Worm (Caenorhabditis elegans) whole organism, L3 larva: ENCODE results near the gene Y54G2A.26.

Source experiments
- R02D3.7 ChIP-seq: fragments of 150-350 bp; optimal IDR thresholded peaks from 2 replicates; lab custom pipeline; 2014; ENCODE audit warnings: missing biosample characterization, missing genetic modification characterization
- ZK546.5 ChIP-seq: sonication (generic microtip); optimal IDR thresholded peaks from 2 replicates; lab custom pipeline; 2017; ENCODE audit warnings: missing biosample characterization, missing genetic modification characterization
- ama-1 ChIP-seq: fragments of 150-350 bp; optimal IDR thresholded peaks from 2 replicates; lab custom pipeline; 2018
- ceh-28 ChIP-seq: fragments of 150-350 bp; optimal IDR thresholded peaks from 2 replicates; lab custom pipeline; 2014; ENCODE audit warnings: missing biosample characterization, missing genetic modification reagents, missing genetic modification characterization
- ceh-82 ChIP-seq: fragments of 150-350 bp; optimal IDR thresholded peaks from 2 replicates; lab custom pipeline; 2014; ENCODE audit warnings: missing biosample characterization, missing genetic modification characterization
- egl-5 ChIP-seq: fragments of 150-350 bp; optimal IDR thresholded peaks from 2 replicates; lab custom pipeline; 2017; ENCODE audit warnings: missing biosample characterization, missing genetic modification reagents, missing genetic modification characterization, inconsistent platforms
- elt-1 ChIP-seq: fragments of 150-350 bp; optimal IDR thresholded peaks from 2 replicates; lab custom pipeline; 2014; ENCODE audit warnings: missing biosample characterization, missing genetic modification characterization
- elt-2 ChIP-seq: sonication (generic microtip); optimal IDR thresholded peaks from 2 replicates; lab custom pipeline; 2016; ENCODE audit warnings: missing genetic modification reagents, mild to moderate bottlenecking, missing genetic modification characterization, missing compliant biosample characterization
- elt-3 ChIP-seq, 3 experiments: fragments of 150-350 bp in 1 of 3; sonication (generic microtip) in 2 of 3; optimal IDR thresholded peaks; 2 replicates in 2 of 3; 4 replicates in 1 of 3; lab custom pipeline; 2014 to 2017; ENCODE audit warnings: missing biosample characterization in 3 of 3, missing genetic modification characterization in 3 of 3
- eor-1 ChIP-seq, 2 experiments: fragments of 150-350 bp; optimal IDR thresholded peaks; 2 replicates each; lab custom pipeline; 2014 to 2018; ENCODE audit warnings: missing biosample characterization in 2 of 2, missing genetic modification characterization in 2 of 2
- fkh-10 ChIP-seq: sonication (generic microtip); optimal IDR thresholded peaks from 2 replicates; lab custom pipeline; 2017; ENCODE audit warnings: missing biosample characterization, missing genetic modification reagents, missing genetic modification characterization
- fkh-2 ChIP-seq: fragments of 150-350 bp; optimal IDR thresholded peaks from 2 replicates; lab custom pipeline; 2014; ENCODE audit warnings: missing biosample characterization, missing genetic modification reagents, missing genetic modification characterization
- hmg-11 ChIP-seq: sonication (generic microtip); optimal IDR thresholded peaks from 2 replicates; lab custom pipeline; 2016; ENCODE audit warnings: missing genetic modification characterization, missing compliant biosample characterization
- lin-15B ChIP-seq: fragments of 150-350 bp; optimal IDR thresholded peaks from 2 replicates; lab custom pipeline; 2014; ENCODE audit warnings: missing biosample characterization, missing genetic modification characterization
- lin-39 ChIP-seq: fragments of 150-350 bp; optimal IDR thresholded peaks from 2 replicates; lab custom pipeline; 2018; ENCODE audit warnings: missing biosample characterization, missing genetic modification reagents, missing genetic modification characterization
- lsy-12 ChIP-seq: sonication (generic microtip); optimal IDR thresholded peaks from 2 replicates; lab custom pipeline; 2016; ENCODE audit warnings: mild to moderate bottlenecking, missing genetic modification characterization, missing compliant biosample characterization
- mdl-1 ChIP-seq: fragments of 150-350 bp; optimal IDR thresholded peaks from 2 replicates; lab custom pipeline; 2014; ENCODE audit warnings: missing biosample characterization, missing genetic modification characterization
- mml-1 ChIP-seq: fragments of 150-350 bp; sonication (generic microtip); optimal IDR thresholded peaks from 3 replicates; lab custom pipeline; 2014; ENCODE audit warnings: missing biosample characterization, missing genetic modification characterization
- nfya-1 ChIP-seq: sonication (generic microtip); optimal IDR thresholded peaks from 2 replicates; lab custom pipeline; 2017; ENCODE audit warnings: missing genetic modification characterization, mild to moderate bottlenecking, missing compliant biosample characterization, antibody characterized with exemption, moderate library complexity; ENCODE audit not compliant: insufficient read depth
- nhr-11 ChIP-seq: fragments of 150-350 bp; optimal IDR thresholded peaks from 2 replicates; lab custom pipeline; 2014; ENCODE audit warnings: missing biosample characterization, missing genetic modification characterization
- nhr-12 ChIP-seq: fragments of 150-350 bp; optimal IDR thresholded peaks from 2 replicates; lab custom pipeline; 2014; ENCODE audit warnings: missing biosample characterization, missing genetic modification characterization
- nhr-23 ChIP-seq: fragments of 150-350 bp; optimal IDR thresholded peaks from 2 replicates; lab custom pipeline; 2014; ENCODE audit warnings: missing biosample characterization, missing genetic modification reagents, missing genetic modification characterization
- nhr-237 ChIP-seq: fragments of 150-350 bp; optimal IDR thresholded peaks from 2 replicates; lab custom pipeline; 2014; ENCODE audit warnings: missing biosample characterization, missing genetic modification characterization
- nhr-25 ChIP-seq: sonication (generic microtip); optimal IDR thresholded peaks from 2 replicates; lab custom pipeline; 2017; ENCODE audit warnings: missing biosample characterization, missing genetic modification characterization
- nhr-28 ChIP-seq: fragments of 150-350 bp; optimal IDR thresholded peaks from 2 replicates; lab custom pipeline; 2014; ENCODE audit warnings: missing biosample characterization, missing genetic modification characterization
- nhr-43 ChIP-seq: sonication (generic microtip); optimal IDR thresholded peaks from 2 replicates; lab custom pipeline; 2016; ENCODE audit warnings: mild to moderate bottlenecking, missing genetic modification characterization, missing compliant biosample characterization; ENCODE audit not compliant: poor library complexity, severe bottlenecking
- nhr-76 ChIP-seq: fragments of 150-350 bp; sonication (generic microtip); optimal IDR thresholded peaks from 5 replicates; lab custom pipeline; 2014; ENCODE audit warnings: missing biosample characterization, missing genetic modification characterization
- nhr-77 ChIP-seq: fragments of 150-350 bp; optimal IDR thresholded peaks from 2 replicates; lab custom pipeline; 2014; ENCODE audit warnings: missing biosample characterization, missing genetic modification characterization
- pha-4 ChIP-seq: fragments of 150-350 bp; optimal IDR thresholded peaks from 2 replicates; lab custom pipeline; 2014; ENCODE audit warnings: missing biosample characterization, missing genetic modification reagents, missing genetic modification characterization
- pqm-1 ChIP-seq: fragments of 150-350 bp; optimal IDR thresholded peaks from 2 replicates; lab custom pipeline; 2017; ENCODE audit warnings: missing biosample characterization, missing genetic modification characterization, inconsistent platforms
- sea-2 ChIP-seq: fragments of 150-350 bp; sonication (generic microtip); optimal IDR thresholded peaks from 4 replicates; lab custom pipeline; 2014; ENCODE audit warnings: missing biosample characterization, missing genetic modification reagents, missing genetic modification characterization
- skn-1 ChIP-seq: fragments of 150-350 bp; optimal IDR thresholded peaks from 2 replicates; lab custom pipeline; 2014; ENCODE audit warnings: missing biosample characterization, missing genetic modification characterization
- snpc-4 ChIP-seq: fragments of 150-350 bp; optimal IDR thresholded peaks from 2 replicates; lab custom pipeline; 2014; ENCODE audit warnings: missing biosample characterization, missing genetic modification characterization
- tbx-2 ChIP-seq: sonication (generic microtip); optimal IDR thresholded peaks from 2 replicates; lab custom pipeline; 2016; ENCODE audit warnings: mild to moderate bottlenecking, missing genetic modification characterization, missing compliant biosample characterization
- unc-39 ChIP-seq: sonication (generic microtip); optimal IDR thresholded peaks from 4 replicates; lab custom pipeline; 2017; ENCODE audit warnings: missing biosample characterization, missing genetic modification characterization
- unc-62 ChIP-seq: fragments of 150-350 bp; sonication (generic microtip); optimal IDR thresholded peaks from 4 replicates; lab custom pipeline; 2014; ENCODE audit warnings: missing biosample characterization, missing genetic modification reagents, missing genetic modification characterization
- zag-1 ChIP-seq: fragments of 150-350 bp; optimal IDR thresholded peaks from 2 replicates; lab custom pipeline; 2014; ENCODE audit warnings: missing biosample characterization, missing genetic modification characterization
- ztf-11 ChIP-seq: fragments of 150-350 bp; optimal IDR thresholded peaks from 2 replicates; lab custom pipeline; 2014; ENCODE audit warnings: missing biosample characterization, missing genetic modification characterization
- ztf-4 ChIP-seq: fragments of 150-350 bp; optimal IDR thresholded peaks from 2 replicates; lab custom pipeline; 2014; ENCODE audit warnings: missing biosample characterization, missing genetic modification characterization

Gene Y54G2A.26

DNA sequence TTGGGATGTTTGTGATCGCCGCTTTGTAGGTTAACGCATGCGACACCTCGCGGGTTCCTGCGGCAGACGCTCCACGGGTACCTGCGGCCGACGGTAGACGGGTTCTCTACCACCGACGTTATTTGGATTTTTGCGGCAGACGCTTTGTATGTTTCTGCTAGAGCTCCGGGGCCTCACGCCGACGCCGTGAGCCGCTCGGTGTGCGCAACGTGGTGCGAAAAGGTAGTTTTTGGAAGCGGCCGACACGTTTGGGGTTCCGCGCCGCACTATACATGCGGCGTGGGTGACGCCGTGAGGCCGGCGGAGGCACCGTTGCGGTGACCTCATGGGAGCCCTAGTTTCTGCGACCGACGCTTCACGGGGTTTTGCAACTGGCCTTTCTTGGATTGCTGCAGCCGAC is 24.2 kb downstream of the Y54G2A.26 start:
- TF ChIP-seq unc-62 (GFP tag; lab: Kevin White, UChicago) (no peak), zag-1 (tag; lab: Kevin White, UChicago) (no peak), elt-2 (no peak), ztf-11 (no peak), nhr-12 (tag; lab: Kevin White, UChicago) (no peak), ztf-4 (tag; lab: Kevin White, UChicago) (no peak), ZK546.5 (tag; lab: Kevin White, UChicago) (no peak), nhr-28 (no peak), nhr-76 (tag; lab: Kevin White, UChicago) (no peak), ceh-82 (tag; lab: Kevin White, UChicago) (no peak)
- TF ChIP-seq, all 47 proteins: peak for 0

DNA sequence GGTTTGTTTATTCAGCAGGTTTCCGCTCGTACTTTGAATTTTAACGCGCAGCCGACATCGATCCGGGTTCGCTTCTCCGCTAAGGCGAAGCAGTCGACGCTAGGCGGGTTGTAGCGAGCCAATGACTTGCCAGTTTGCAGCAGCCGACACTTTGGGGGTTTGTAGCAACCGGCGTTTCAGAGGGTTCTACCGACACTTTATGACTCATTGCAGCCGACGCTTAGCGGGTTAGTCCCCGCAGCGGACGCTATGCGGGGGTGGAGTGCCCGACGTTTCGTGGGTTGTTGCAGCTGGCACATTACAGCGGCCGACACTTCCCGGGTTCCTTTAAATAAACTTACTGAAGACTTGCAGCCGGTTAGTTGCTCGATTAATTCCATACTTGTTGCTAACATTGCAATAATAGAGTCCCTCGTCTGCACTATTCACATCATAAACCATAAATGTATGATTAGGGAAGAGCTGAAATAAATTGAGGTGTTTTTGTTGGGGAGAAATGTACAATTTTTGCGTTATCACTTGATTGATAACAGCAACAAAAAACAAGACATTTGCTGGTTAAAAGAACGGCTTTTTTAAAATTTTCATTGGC is 25.8 kb downstream of the Y54G2A.26 start, which contains the start of gene Y54G2A.57:
Y54G2A.57 (plus strand) TSS at position 542 of the 592 bp plus-strand sequence.
- no peak for TF ChIP-seq nhr-25 (tag; lab: Kevin White, UChicago)
- TF ChIP-seq sea-2 (GFP tag; lab: Kevin White, UChicago) = no peak
- no peak for TF ChIP-seq ceh-28
- no peak for TF ChIP-seq nfya-1 (tag; lab: Kevin White, UChicago)
- TF ChIP-seq nhr-28 = no peak
- no peak for TF ChIP-seq nhr-43 (tag; lab: Kevin White, UChicago)
- TF ChIP-seq lsy-12 = no peak
- TF ChIP-seq fkh-2 (tag; lab: Kevin White, UChicago) = no peak
- no peak for TF ChIP-seq pha-4 (tag; lab: Kevin White, UChicago)
- TF ChIP-seq nhr-237 = no peak
- TF ChIP-seq ama-1 (lab: Kevin White, UChicago) = no peak
- no peak for TF ChIP-seq unc-62 (GFP tag; lab: Kevin White, UChicago)
- no peak for TF ChIP-seq skn-1 (tag; lab: Kevin White, UChicago)
- TF ChIP-seq nhr-11 (tag; lab: Kevin White, UChicago) = no peak
- no peak for TF ChIP-seq eor-1 (tag; optimal IDR thresholded peaks at IDR 0.05; lab: Kevin White, UChicago)

DNA sequence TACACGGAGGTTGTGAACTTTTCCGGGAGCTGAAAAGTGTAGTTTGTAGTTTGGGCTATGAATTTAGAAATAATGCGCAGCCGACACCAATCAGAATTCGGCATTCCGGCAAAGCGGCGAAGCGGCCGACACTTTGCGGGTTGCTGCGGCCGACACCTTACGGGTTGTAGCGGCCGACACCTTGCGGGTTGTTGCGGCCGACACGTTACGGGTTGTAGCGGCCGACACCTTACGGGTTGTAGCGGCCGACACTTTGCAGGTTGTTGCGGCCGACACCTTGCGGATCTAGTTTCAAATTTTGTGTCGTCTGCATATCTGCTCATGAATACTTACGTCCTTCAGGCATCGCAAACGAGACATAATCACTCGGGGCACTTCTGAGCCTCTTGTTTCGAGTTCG is 28.4 kb downstream of the Y54G2A.26 start:
- no peak for TF ChIP-seq fkh-10 (GFP tag; lab: Kevin White, UChicago)
- TF ChIP-seq nhr-28 = no peak
- no peak for TF ChIP-seq unc-39 (tag; lab: Kevin White, UChicago)
- TF ChIP-seq elt-1 (tag; lab: Kevin White, UChicago) = no peak
- TF ChIP-seq nhr-25 (tag; lab: Kevin White, UChicago) = no peak
- TF ChIP-seq lsy-12 = no peak
- TF ChIP-seq hmg-11 (tag; lab: Kevin White, UChicago) = no peak
- TF ChIP-seq elt-3 (tag; optimal IDR thresholded peaks at IDR 0.05; lab: Kevin White, UChicago) = no peak
- no peak for TF ChIP-seq mdl-1 (tag; lab: Kevin White, UChicago)
- TF ChIP-seq ZK546.5 (tag; lab: Kevin White, UChicago) = no peak
- no peak for TF ChIP-seq nhr-23 (tag; lab: Kevin White, UChicago)
- TF ChIP-seq nhr-76 (tag; lab: Kevin White, UChicago) = no peak
- no peak for TF ChIP-seq pqm-1 (tag; lab: Kevin White, UChicago)
- no peak for TF ChIP-seq fkh-2 (tag; lab: Kevin White, UChicago)
- no peak for TF ChIP-seq R02D3.7 (tag; lab: Kevin White, UChicago)
- TF ChIP-seq lin-15B = no peak
- TF ChIP-seq egl-5 = no peak
- TF ChIP-seq eor-1 (tag; optimal IDR thresholded peaks at IDR 0.05; lab: Kevin White, UChicago) = no peak
- no peak for TF ChIP-seq pha-4 (tag; lab: Kevin White, UChicago)
- TF ChIP-seq, all 47 proteins: peak for 0

DNA sequence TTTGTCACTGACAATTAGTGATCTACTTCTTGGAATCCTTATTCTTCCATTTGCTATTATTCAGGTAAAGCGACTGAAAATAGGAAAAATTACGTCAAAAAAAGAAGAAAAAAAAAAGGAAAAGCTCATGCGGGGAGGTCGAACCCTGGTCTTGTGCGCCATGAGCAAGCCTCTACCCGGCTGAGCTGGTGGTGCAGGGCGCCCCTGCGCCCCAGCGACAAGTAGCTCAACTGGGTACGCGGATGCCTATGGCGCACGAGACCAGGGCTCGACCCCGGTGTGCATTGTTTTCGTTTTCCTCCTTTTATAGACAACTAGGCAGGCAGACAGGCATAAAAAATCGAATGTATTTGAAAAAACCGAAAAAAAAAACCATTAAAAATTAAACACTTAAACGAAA is 35.0 kb downstream of the Y54G2A.26 start:
- no peak for TF ChIP-seq nhr-77 (tag; lab: Kevin White, UChicago)
- TF ChIP-seq fkh-10 (GFP tag; lab: Kevin White, UChicago) = no peak
- TF ChIP-seq nhr-43 (tag; lab: Kevin White, UChicago) = no peak
- no peak for TF ChIP-seq ceh-28
- no peak for TF ChIP-seq elt-2
- TF ChIP-seq egl-5 = no peak
- no peak for TF ChIP-seq snpc-4 (tag; lab: Kevin White, UChicago)
- TF ChIP-seq pqm-1 (tag; lab: Kevin White, UChicago) = no peak
- no peak for TF ChIP-seq nhr-76 (tag; lab: Kevin White, UChicago)
- TF ChIP-seq nfya-1 (tag; lab: Kevin White, UChicago) = no peak
- TF ChIP-seq tbx-2 (tag; lab: Kevin White, UChicago) = no peak
- TF ChIP-seq lin-39 (tag; lab: Kevin White, UChicago) = no peak
- TF ChIP-seq mml-1 (tag; lab: Kevin White, UChicago) = no peak
- TF ChIP-seq skn-1 (tag; lab: Kevin White, UChicago) = no peak
- no peak for TF ChIP-seq elt-1 (tag; lab: Kevin White, UChicago)
